Fruit fly (Drosophila melanogaster) Kc167 (cell line): ENCODE measurements around the gene eIF3d2.

ENCODE experiments used
- Myc ChIP-seq: fragments of >200 bp; optimal IDR thresholded peaks from 2 replicates; lab custom pipeline; 2017; ENCODE audit warnings: missing external identifiers
- Sin3A ChIP-seq: fragments of >200 bp; optimal IDR thresholded peaks from 2 replicates; lab custom pipeline; 2018; ENCODE audit warnings: missing external identifiers
- h ChIP-seq: fragments of >200 bp; optimal IDR thresholded peaks from 3 replicates; lab custom pipeline; 2018; ENCODE audit warnings: missing external identifiers
- insv ChIP-seq: fragments of >200 bp; optimal IDR thresholded peaks from 3 replicates; lab custom pipeline; 2018; ENCODE audit warnings: missing external identifiers

dm6 chr3R:12232629-12233028, 37.8 kb upstream of the eIF3d2 start, which contains the start of gene Pglym87:
- TF ChIP-seq Sin3A (lab: Kevin White, UChicago) (no peak), insv (no peak), Myc (no peak), h (lab: Kevin White, UChicago) (no peak)
